Worm (Caenorhabditis elegans) whole organism, L2 larva: ENCODE results near the gene T22H9.1.

ENCODE experiments used
- ZK546.5 ChIP-seq: sonication (generic microtip); optimal IDR thresholded peaks from 2 replicates; lab custom pipeline; 2017; ENCODE audit warnings: missing biosample characterization, missing genetic modification characterization
- fos-1 ChIP-seq: fragments of 150-350 bp; optimal IDR thresholded peaks from 2 replicates; lab custom pipeline; 2014; ENCODE audit warnings: missing biosample characterization, missing genetic modification characterization
- lin-11 ChIP-seq: fragments of 150-350 bp; sonication (generic microtip); optimal IDR thresholded peaks from 2 replicates; lab custom pipeline; 2014; ENCODE audit warnings: missing biosample characterization, missing genetic modification characterization, inconsistent platforms, mixed read lengths
- nhr-11 ChIP-seq: fragments of 150-350 bp; optimal IDR thresholded peaks from 2 replicates; lab custom pipeline; 2014; ENCODE audit warnings: missing biosample characterization, missing genetic modification characterization
- nhr-12 ChIP-seq: fragments of 150-350 bp; optimal IDR thresholded peaks from 2 replicates; lab custom pipeline; 2014; ENCODE audit warnings: missing biosample characterization, missing genetic modification characterization
- unc-62 ChIP-seq: fragments of 150-350 bp; optimal IDR thresholded peaks from 2 replicates; lab custom pipeline; 2014; ENCODE audit warnings: missing biosample characterization, missing genetic modification reagents, missing genetic modification characterization

DNA sequence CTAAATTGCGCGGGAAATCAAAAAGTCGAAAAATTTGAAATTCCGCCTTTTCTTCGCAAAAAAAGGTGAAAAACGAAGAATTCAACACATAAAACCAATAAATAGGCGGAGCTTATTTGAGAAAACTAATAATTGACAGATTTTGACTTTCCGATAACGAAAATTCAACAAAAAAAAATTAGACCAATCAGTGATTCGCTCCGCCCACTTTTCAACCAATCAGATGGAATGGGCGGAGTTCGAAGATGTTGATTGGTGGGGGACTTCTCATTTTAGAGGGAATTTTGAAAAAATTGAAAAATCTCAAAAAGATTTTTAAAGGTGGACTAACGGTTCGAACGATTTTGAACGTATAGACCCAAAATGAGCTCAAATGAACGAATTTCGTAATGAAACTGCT is 8.7 kb upstream of the T22H9.1 start:
- TF ChIP-seq nhr-12 (no peak), nhr-11 (tag; lab: Kevin White, UChicago) (no peak), fos-1 (tag; lab: Kevin White, UChicago) (no peak), lin-11 (no peak), unc-62 (GFP tag; lab: Kevin White, UChicago) (no peak), ZK546.5 (tag; lab: Kevin White, UChicago) (no peak)
